Worm (Caenorhabditis elegans) whole organism, L2 larva: ENCODE measurements around the gene mrpl-45.

Experiments
- ZK546.5 ChIP-seq: sonication (generic microtip); optimal IDR thresholded peaks from 2 replicates; lab custom pipeline; 2017; ENCODE audit warnings: missing biosample characterization, missing genetic modification characterization
- alr-1 ChIP-seq: fragments of 150-350 bp; optimal IDR thresholded peaks from 2 replicates; lab custom pipeline; 2014; ENCODE audit warnings: missing biosample characterization, missing genetic modification characterization
- elt-3 ChIP-seq: sonication (generic microtip); optimal IDR thresholded peaks from 2 replicates; lab custom pipeline; 2017; ENCODE audit warnings: missing biosample characterization, missing genetic modification characterization
- fos-1 ChIP-seq: fragments of 150-350 bp; optimal IDR thresholded peaks from 2 replicates; lab custom pipeline; 2014; ENCODE audit warnings: missing biosample characterization, missing genetic modification characterization
- lsy-2 ChIP-seq, 2 experiments: fragments of 150-350 bp in 1 of 2; sonication (generic microtip) in 1 of 2; optimal IDR thresholded peaks; 2 replicates each; lab custom pipeline; 2014 to 2017; ENCODE audit warnings: missing biosample characterization in 2 of 2, missing genetic modification characterization in 2 of 2
- mdl-1 ChIP-seq, 2 experiments: fragments of 150-350 bp in 1 of 2; sonication (generic microtip) in 1 of 2; optimal IDR thresholded peaks; 2 replicates each; lab custom pipeline; 2017; ENCODE audit warnings: missing biosample characterization in 2 of 2, missing genetic modification characterization in 2 of 2
- nhr-77 ChIP-seq: fragments of 150-350 bp; optimal IDR thresholded peaks from 2 replicates; lab custom pipeline; 2014; ENCODE audit warnings: missing biosample characterization, missing genetic modification characterization
- snpc-4 ChIP-seq: fragments of 150-350 bp; optimal IDR thresholded peaks from 2 replicates; lab custom pipeline; 2014; ENCODE audit warnings: missing biosample characterization, missing genetic modification characterization
- unc-62 ChIP-seq: fragments of 150-350 bp; optimal IDR thresholded peaks from 2 replicates; lab custom pipeline; 2014; ENCODE audit warnings: missing biosample characterization, missing genetic modification reagents, missing genetic modification characterization

DNA sequence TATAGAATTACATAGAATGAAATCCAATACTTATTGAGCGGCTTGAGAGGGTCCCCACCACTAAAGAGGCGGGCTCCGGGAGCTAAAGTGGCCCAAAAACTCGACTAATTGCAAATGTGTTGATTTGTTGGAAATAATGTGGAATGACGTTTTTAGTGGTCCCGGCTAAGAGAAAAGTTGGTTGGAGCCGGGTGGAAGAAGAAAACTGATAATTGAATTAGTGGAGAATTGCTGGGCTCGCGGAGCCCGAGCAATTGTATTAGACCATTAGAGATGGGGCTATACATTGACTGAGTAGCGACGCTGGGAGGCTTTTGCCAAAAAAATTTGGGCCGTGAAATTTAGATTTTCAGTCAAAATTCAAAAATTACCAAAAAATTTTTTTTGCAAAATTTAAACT is 23.8 kb upstream of the mrpl-45 start:
- TF ChIP-seq nhr-77 (tag; lab: Kevin White, UChicago) (no peak), alr-1 (tag; lab: Kevin White, UChicago) (no peak), ZK546.5 (no peak), elt-3 (tag; lab: Kevin White, UChicago) (no peak), fos-1 (no peak), snpc-4 (tag; lab: Kevin White, UChicago) (no peak), mdl-1 (tag; optimal IDR thresholded peaks at IDR 0.05; lab: Kevin White, UChicago) (no peak), unc-62 (no peak), lsy-2 (tag; optimal IDR thresholded peaks at IDR 0.05; lab: Kevin White, UChicago) (peak in 1 of 2 experiments; percentile 4)
